1 fruit fly cellular context compared by ENCODE assay signal in the genomic region with DNA sequence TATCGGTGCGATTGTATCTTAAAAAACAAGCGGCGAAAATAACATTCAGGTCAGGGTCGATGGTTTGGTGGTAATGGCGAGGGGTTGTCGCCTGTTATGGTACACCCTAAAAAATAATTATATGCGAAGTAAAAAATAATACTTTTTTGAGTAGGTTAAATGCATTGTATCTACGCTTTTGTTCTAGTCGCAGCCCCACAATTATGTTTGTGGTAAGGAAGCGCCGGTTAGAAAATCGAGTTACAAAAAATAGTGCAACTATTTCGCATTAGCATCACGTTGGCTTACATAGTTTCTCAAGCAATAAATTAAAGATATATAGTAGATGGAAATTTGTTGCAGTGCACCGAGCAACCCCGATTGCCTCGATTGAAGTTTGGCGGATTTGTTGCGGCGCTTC.
TF ChIP-seq lines count a peak whose summit lies in the region.

No protein-coding gene starts in this region.

TF ChIP-seq in whole organism, embryonic, 481 proteins besides CTCF, POLR2A, EP300 and RAD21 (continued from another document):
- TF ChIP-seq CG11456 (GFP tag; IDR thresholded peaks at IDR 0.05; lab: Robert Waterston, UW): no peak
- TF ChIP-seq vfl (GFP tag; optimal IDR thresholded peaks at IDR 0.05; lab: Kevin White, UChicago): no peak
- no peak for TF ChIP-seq CG8765 (GFP tag; IDR thresholded peaks at IDR 0.05; lab: Robert Waterston, UW)
- no peak for TF ChIP-seq insv (GFP tag; optimal IDR thresholded peaks at IDR 0.05; lab: Kevin White, UChicago)
- TF ChIP-seq fd102C (GFP tag; optimal IDR thresholded peaks at IDR 0.05; lab: Kevin White, UChicago): no peak
- TF ChIP-seq Sry-δ (GFP tag; optimal IDR thresholded peaks at IDR 0.05; lab: Kevin White, UChicago): no peak
- no peak for TF ChIP-seq CG15696 (tag; optimal IDR thresholded peaks at IDR 0.05; lab: Kevin White, UChicago)
- no peak for TF ChIP-seq CG12299 (tag; optimal IDR thresholded peaks at IDR 0.05; lab: Kevin White, UChicago)
- peak; percentile 18 for TF ChIP-seq CG11504 (tag; optimal IDR thresholded peaks at IDR 0.05; lab: Kevin White, UChicago)
- TF ChIP-seq Asciz (GFP tag; optimal IDR thresholded peaks at IDR 0.05; lab: Kevin White, UChicago): no peak
